Fruit fly (Drosophila melanogaster) whole organism, prepupa: ENCODE measurements around the gene CG31091.

Experiments
- Blimp-1 ChIP-seq: fragments of 200-800 bp; sonication (Bioruptor generic); optimal IDR thresholded peaks from 3 replicates; lab custom pipeline; 2017; ENCODE audit warnings: missing biosample characterization, missing genetic modification characterization, mild to moderate bottlenecking, moderate library complexity, missing genetic modification reagents
- CG10669 ChIP-seq: fragments of 200-800 bp; sonication (Bioruptor generic); optimal IDR thresholded peaks from 3 replicates; lab custom pipeline; 2018; ENCODE audit warnings: missing biosample characterization, mild to moderate bottlenecking, missing genetic modification characterization, moderate library complexity
- CG11294 ChIP-seq: fragments of 200-800 bp; sonication (Bioruptor generic); IDR thresholded peaks from 2 replicates; pipeline ENCODE4 v1.3.6; 2022; ENCODE audit warnings: missing biosample characterization, missing genetic modification characterization
- CG11762 ChIP-seq: fragments of 200-800 bp; sonication (Bioruptor generic); optimal IDR thresholded peaks from 3 replicates; lab custom pipeline; 2016; ENCODE audit warnings: missing biosample characterization, missing genetic modification characterization; ENCODE audit not compliant: insufficient read depth
- CG1621 ChIP-seq: fragments of 200-800 bp; sonication (Bioruptor generic); optimal IDR thresholded peaks from 3 replicates; lab custom pipeline; 2018; ENCODE audit warnings: missing biosample characterization, mild to moderate bottlenecking, missing genetic modification characterization
- CG3032 ChIP-seq: fragments of 200-800 bp; optimal IDR thresholded peaks from 2 replicates; lab custom pipeline; 2019; ENCODE audit warnings: missing biosample characterization, mild to moderate bottlenecking, missing genetic modification characterization, moderate library complexity
- CG31627 ChIP-seq: fragments of 200-800 bp; sonication (Bioruptor generic); optimal IDR thresholded peaks from 3 replicates; lab custom pipeline; 2016; ENCODE audit warnings: missing biosample characterization, missing genetic modification characterization
- CG32006 ChIP-seq: fragments of 200-800 bp; sonication (Bioruptor generic); optimal IDR thresholded peaks from 3 replicates; lab custom pipeline; 2017; ENCODE audit warnings: missing biosample characterization, mild to moderate bottlenecking, missing genetic modification characterization
- CG6163 ChIP-seq: fragments of 200-800 bp; sonication (Bioruptor generic); IDR thresholded peaks from 3 replicates; pipeline ENCODE4 v1.3.6; 2022; ENCODE audit warnings: missing biosample characterization, missing genetic modification characterization
- CG6808 ChIP-seq: fragments of 200-800 bp; sonication (Bioruptor generic); optimal IDR thresholded peaks from 3 replicates; lab custom pipeline; 2017; ENCODE audit warnings: missing biosample characterization, missing genetic modification characterization, mild to moderate bottlenecking, moderate library complexity, missing genetic modification reagents
- CG8119 ChIP-seq: fragments of 200-800 bp; sonication (Bioruptor generic); IDR thresholded peaks from 3 replicates; pipeline ENCODE4 v1.3.6; 2022; ENCODE audit warnings: missing biosample characterization, missing genetic modification characterization
- CG8319 ChIP-seq: fragments of 200-800 bp; sonication (Bioruptor generic); optimal IDR thresholded peaks from 3 replicates; lab custom pipeline; 2016; ENCODE audit warnings: missing biosample characterization, missing genetic modification characterization
- CG8632 ChIP-seq: fragments of 200-800 bp; sonication (Bioruptor generic); optimal IDR thresholded peaks from 3 replicates; lab custom pipeline; 2016; ENCODE audit warnings: missing biosample characterization, missing genetic modification characterization
- CG9139 ChIP-seq: fragments of 200-800 bp; sonication (Bioruptor generic); optimal IDR thresholded peaks from 3 replicates; lab custom pipeline; 2017; ENCODE audit warnings: missing biosample characterization, mild to moderate bottlenecking, missing genetic modification characterization
- Eip78C ChIP-seq: fragments of 200-800 bp; sonication (Bioruptor generic); peaks from one replicate; lab custom pipeline; 2016; ENCODE audit warnings: missing biosample characterization, missing genetic modification characterization
- Eip93F ChIP-seq: fragments of 200-800 bp; sonication (Bioruptor generic); optimal IDR thresholded peaks from 2 replicates; lab custom pipeline; 2016; ENCODE audit warnings: missing biosample characterization, mild to moderate bottlenecking, missing genetic modification characterization
- Hr38 ChIP-seq: sonication (Bioruptor generic); optimal IDR thresholded peaks from 2 replicates; lab custom pipeline; 2016; ENCODE audit warnings: missing biosample characterization, missing genetic modification characterization
- Hr4 ChIP-seq: fragments of 200-800 bp; sonication (Bioruptor generic); optimal IDR thresholded peaks from 3 replicates; lab custom pipeline; 2016; ENCODE audit warnings: missing biosample characterization, missing genetic modification characterization
- Lpt ChIP-seq: fragments of 200-800 bp; sonication (Bioruptor generic); optimal IDR thresholded peaks from 3 replicates; lab custom pipeline; 2016; ENCODE audit warnings: missing biosample characterization, missing genetic modification characterization
- Met ChIP-seq: fragments of 200-800 bp; sonication (Bioruptor generic); optimal IDR thresholded peaks from 3 replicates; lab custom pipeline; 2016; ENCODE audit warnings: missing biosample characterization, missing genetic modification characterization
- OdsH ChIP-seq: fragments of 200-800 bp; sonication (Bioruptor generic); optimal IDR thresholded peaks from 3 replicates; lab custom pipeline; 2016; ENCODE audit warnings: missing biosample characterization, missing genetic modification characterization
- Smox ChIP-seq: fragments of 200-800 bp; sonication (Bioruptor generic); optimal IDR thresholded peaks from 3 replicates; lab custom pipeline; 2016; ENCODE audit warnings: missing biosample characterization, missing genetic modification characterization
- Sox102F ChIP-seq: fragments of 200-800 bp; sonication (Bioruptor generic); optimal IDR thresholded peaks from 2 replicates; lab custom pipeline; 2016; ENCODE audit warnings: missing biosample characterization, mild to moderate bottlenecking, missing genetic modification characterization
- Sox15 ChIP-seq: fragments of 200-800 bp; sonication (Bioruptor generic); optimal IDR thresholded peaks from 3 replicates; lab custom pipeline; 2016; ENCODE audit warnings: missing biosample characterization, missing genetic modification characterization
- cyc ChIP-seq: fragments of 200-800 bp; sonication (Bioruptor generic); optimal IDR thresholded peaks from 3 replicates; lab custom pipeline; 2016; ENCODE audit warnings: missing biosample characterization, missing genetic modification characterization
- dsx ChIP-seq: fragments of 200-800 bp; optimal IDR thresholded peaks from 3 replicates; lab custom pipeline; 2019; ENCODE audit warnings: missing biosample characterization, mild to moderate bottlenecking, missing genetic modification characterization, moderate library complexity; ENCODE audit not compliant: poor library complexity, severe bottlenecking
- esn ChIP-seq: fragments of 200-800 bp; sonication (Bioruptor generic); optimal IDR thresholded peaks from 2 replicates; lab custom pipeline; 2016; ENCODE audit warnings: missing biosample characterization, mild to moderate bottlenecking, missing genetic modification characterization, moderate library complexity
- fd59A ChIP-seq: fragments of 200-800 bp; sonication (Bioruptor generic); optimal IDR thresholded peaks from 2 replicates; lab custom pipeline; 2017; ENCODE audit warnings: missing biosample characterization, mild to moderate bottlenecking, missing genetic modification characterization, missing genetic modification reagents
- fd85E ChIP-seq: fragments of 200-800 bp; sonication (Bioruptor generic); optimal IDR thresholded peaks from 3 replicates; lab custom pipeline; 2016; ENCODE audit warnings: missing biosample characterization, missing genetic modification characterization
- fkh ChIP-seq: fragments of 200-800 bp; sonication (Bioruptor generic); optimal IDR thresholded peaks from 3 replicates; lab custom pipeline; 2017; ENCODE audit warnings: missing biosample characterization, mild to moderate bottlenecking, missing genetic modification characterization, moderate library complexity
- pdm3 ChIP-seq: fragments of 200-800 bp; sonication (Bioruptor generic); optimal IDR thresholded peaks from 3 replicates; lab custom pipeline; 2016; ENCODE audit warnings: missing biosample characterization, missing genetic modification characterization
- salr ChIP-seq, 2 experiments: fragments of 200-800 bp; sonication (Bioruptor generic); optimal IDR thresholded peaks; 3 replicates each; lab custom pipeline; 2016 to 2018; ENCODE audit warnings: missing biosample characterization in 2 of 2, missing genetic modification characterization in 2 of 2, mild to moderate bottlenecking in 1 of 2
- spab ChIP-seq: fragments of 200-800 bp; sonication (Bioruptor generic); optimal IDR thresholded peaks from 2 replicates; lab custom pipeline; 2017; ENCODE audit warnings: missing biosample characterization, mild to moderate bottlenecking, missing genetic modification characterization, missing genetic modification reagents
- ss ChIP-seq, 2 experiments: fragments of 200-800 bp; sonication (Bioruptor generic); optimal IDR thresholded peaks; 2 replicates in 1 of 2; 3 replicates in 1 of 2; lab custom pipeline; 2017 to 2018; ENCODE audit warnings: mild to moderate bottlenecking in 2 of 2, missing biosample characterization in 2 of 2, missing genetic modification characterization in 2 of 2, moderate library complexity in 1 of 2
- svp ChIP-seq: fragments of 200-800 bp; sonication (Bioruptor generic); peaks from one replicate; lab custom pipeline; 2016; ENCODE audit warnings: missing biosample characterization, missing genetic modification characterization
- topi ChIP-seq: fragments of 200-800 bp; sonication (Bioruptor generic); optimal IDR thresholded peaks from 3 replicates; lab custom pipeline; 2016; ENCODE audit warnings: missing biosample characterization, missing genetic modification characterization

The CG31091 gene

dm6 chr3R:25855594-25856305, 44.0 kb upstream of the CG31091 start, which contains the start of gene CG5890:
Gene CG5890, plus strand, starts transcription at chr3R:25856154.
- peak in 1 of 2 experiments; percentile 29 for TF ChIP-seq ss (GFP tag; optimal IDR thresholded peaks at IDR 0.05; lab: Kevin White, UChicago)
- TF ChIP-seq CG1621 (tag; lab: Kevin White, UChicago), result no peak
- TF ChIP-seq topi (GFP tag; lab: Kevin White, UChicago), result no peak
- peak; percentile 28 for TF ChIP-seq Eip78C
- TF ChIP-seq CG32006 (GFP tag; lab: Kevin White, UChicago), result peak; percentile 57
- peak; percentile 11 for TF ChIP-seq CG10669 (GFP tag; lab: Kevin White, UChicago)
- TF ChIP-seq, all 60 proteins: peak for 4

- TF ChIP-seq fd85E (GFP tag; lab: Kevin White, UChicago) (no peak), CG3032 (tag; lab: Kevin White, UChicago) (no peak), esn (no peak), Hr38 (GFP tag; lab: Kevin White, UChicago) (no peak), dsx (no peak), ss (GFP tag; optimal IDR thresholded peaks at IDR 0.05; lab: Kevin White, UChicago) (no peak), CG11294 (GFP tag; lab: Robert Waterston, UW) (no peak), OdsH (no peak), CG9139 (no peak), Lpt (GFP tag; lab: Kevin White, UChicago) (no peak), fd59A (no peak), topi (GFP tag; lab: Kevin White, UChicago) (no peak), Sox102F (GFP tag; lab: Kevin White, UChicago) (no peak), Blimp-1 (GFP tag; lab: Kevin White, UChicago) (no peak), CG8319 (GFP tag; lab: Kevin White, UChicago) (no peak), svp (GFP tag; lab: Kevin White, UChicago) (no peak), Eip93F (GFP tag; lab: Kevin White, UChicago) (no peak), CG31627 (GFP tag; lab: Kevin White, UChicago) (no peak)
Measured at dm6 chr3R:25870389-25870788, 29.3 kb upstream of the CG31091 start.

dm6 chr3R:25876639-25877038, 23.1 kb upstream of the CG31091 start:
- TF ChIP-seq dsx, result no peak
- no peak for TF ChIP-seq Sox15 (GFP tag; lab: Kevin White, UChicago)
- TF ChIP-seq salr (GFP tag; optimal IDR thresholded peaks at IDR 0.05; lab: Kevin White, UChicago), result no peak
- no peak for TF ChIP-seq Eip78C
- no peak for TF ChIP-seq CG6808 (GFP tag; lab: Kevin White, UChicago)
- no peak for TF ChIP-seq CG8632
- no peak for TF ChIP-seq CG6163 (GFP tag; lab: Robert Waterston, UW)
- no peak for TF ChIP-seq Met (GFP tag; lab: Kevin White, UChicago)
- no peak for TF ChIP-seq CG10669 (GFP tag; lab: Kevin White, UChicago)
- no peak for TF ChIP-seq fd85E (GFP tag; lab: Kevin White, UChicago)
- TF ChIP-seq CG11762, result no peak
- no peak for TF ChIP-seq Eip93F (GFP tag; lab: Kevin White, UChicago)
- TF ChIP-seq CG8119, result no peak
- TF ChIP-seq Smox (GFP tag; lab: Kevin White, UChicago), result no peak

dm6 chr3R:25877064-25877463, 22.6 kb upstream of the CG31091 start:
- TF ChIP-seq cyc (GFP tag; lab: Kevin White, UChicago), result no peak
- no peak for TF ChIP-seq fkh (GFP tag; lab: Kevin White, UChicago)
- no peak for TF ChIP-seq Sox102F (GFP tag; lab: Kevin White, UChicago)
- TF ChIP-seq Eip78C, result peak; percentile 31
- peak; percentile 43; the same call in 1 of the 3 replicates for TF ChIP-seq CG8119
- TF ChIP-seq Lpt (GFP tag; lab: Kevin White, UChicago), result no peak
- no peak for TF ChIP-seq spab (GFP tag; lab: Kevin White, UChicago)
- TF ChIP-seq Hr4 (GFP tag; lab: Kevin White, UChicago), result peak; percentile 13
- TF ChIP-seq pdm3, result peak; percentile 22
- peak; percentile 93 for TF ChIP-seq svp (GFP tag; lab: Kevin White, UChicago)
